Worm (Caenorhabditis elegans): ENCODE data around the gene pei-2.

DNA sequence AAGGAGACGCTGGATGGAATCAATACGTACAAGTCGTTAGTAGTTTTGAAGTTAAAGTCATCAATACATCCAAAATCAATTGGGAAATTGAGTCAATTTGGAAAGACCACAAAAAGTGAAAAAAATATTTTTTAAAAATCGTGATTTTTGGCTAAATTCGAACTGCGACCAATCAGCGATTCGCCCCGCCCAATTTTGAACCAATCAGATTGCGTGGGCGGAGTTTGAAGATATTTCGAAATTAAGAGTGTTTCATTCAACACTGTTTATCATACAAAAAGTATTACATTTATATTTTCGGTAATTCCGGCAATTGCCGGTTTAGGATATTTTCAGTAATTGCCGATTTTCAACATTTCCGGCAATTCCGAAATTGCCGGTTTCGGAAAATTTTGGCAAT is 6.1 kb downstream of the pei-2 start:
- TF ChIP-seq pha-4 (tag; optimal IDR thresholded peaks at IDR 0.05): no peak
- no peak for TF ChIP-seq elt-3 (tag; optimal IDR thresholded peaks at IDR 0.05)
- TF ChIP-seq unc-39 (tag; optimal IDR thresholded peaks at IDR 0.05): no peak
- no peak for TF ChIP-seq snpc-4 (tag; optimal IDR thresholded peaks at IDR 0.05)
